Worm (Caenorhabditis elegans): ENCODE data around the gene F08B12.4.

The F08B12.4 gene

ce11 chrX:11435488-11435887 is 28.0 kb upstream of the F08B12.4 start:
- TF ChIP-seq Y75B8A.6 (GFP tag; IDR thresholded peaks at IDR 0.05) (no peak), aha-1 (tag) (peak; percentile 95)

ce11 chrX:11433488-11433887 is 26.0 kb upstream of the F08B12.4 start, which contains the start of gene hum-4:
hum-4 (minus strand) TSS chrX:11433588.
- TF ChIP-seq Y48G9A.11 (GFP tag; IDR thresholded peaks at IDR 0.05) = no peak
- TF ChIP-seq unc-130 (GFP tag; optimal IDR thresholded peaks at IDR 0.05) = no peak
- no peak for TF ChIP-seq R02D3.7 (tag; optimal IDR thresholded peaks at IDR 0.05)
- no peak for TF ChIP-seq dmd-9 (GFP tag; IDR thresholded peaks at IDR 0.05)
- TF ChIP-seq egl-27 (tag; optimal IDR thresholded peaks at IDR 0.05) = no peak

ce11 chrX:11427550-11427949 is 20.0 kb upstream of the F08B12.4 start:
- TF ChIP-seq aha-1 (tag) (peak; percentile 93), F10B5.3 (tag; optimal IDR thresholded peaks at IDR 0.05) (no peak), nhr-102 (tag; optimal IDR thresholded peaks at IDR 0.05) (no peak)

ce11 chrX:11426647-11427046 is 19.1 kb upstream of the F08B12.4 start:
- TF ChIP-seq ceh-32 (tag; optimal IDR thresholded peaks at IDR 0.05; ENCODE audit: poor library complexity) (no peak), spr-1 (tag; optimal IDR thresholded peaks at IDR 0.05) (no peak), daf-16 (GFP tag; optimal IDR thresholded peaks at IDR 0.05) (no peak), daf-16 (tag; optimal IDR thresholded peaks at IDR 0.05) (peak; percentile 86), hlh-11 (tag; optimal IDR thresholded peaks at IDR 0.05) (peak; percentile 20), daf-19 (GFP tag; conservative IDR thresholded peaks at IDR 0.05) (no peak), nhr-28 (tag; optimal IDR thresholded peaks at IDR 0.05) (peak; percentile 14), pqm-1 (tag; optimal IDR thresholded peaks at IDR 0.05) (peak; percentile 36), aha-1 (tag) (peak; percentile 45)

- TF ChIP-seq jun-1 (tag; optimal IDR thresholded peaks at IDR 0.05) = no peak
- peak; percentile 13 for TF ChIP-seq hlh-11 (tag; optimal IDR thresholded peaks at IDR 0.05)
- TF ChIP-seq tag-97 (GFP tag; IDR thresholded peaks at IDR 0.05) = 0 out of 2 replicates have a peak, but pooled peaks have one; percentile 39
- no peak for TF ChIP-seq lsy-2 (tag; optimal IDR thresholded peaks at IDR 0.05)
- TF ChIP-seq hlh-30 (tag; optimal IDR thresholded peaks at IDR 0.05; ENCODE audit: insufficient read depth) = peak; percentile 22
- TF ChIP-seq ceh-82 (tag; optimal IDR thresholded peaks at IDR 0.05) = no peak
- peak; percentile 10 for TF ChIP-seq mxl-3 (GFP tag; optimal IDR thresholded peaks at IDR 0.05)
- no peak for TF ChIP-seq rbr-2 (tag; optimal IDR thresholded peaks at IDR 0.05)
- no peak for TF ChIP-seq nhr-102 (tag; optimal IDR thresholded peaks at IDR 0.05)
- no peak for TF ChIP-seq dve-1 (tag; optimal IDR thresholded peaks at IDR 0.05; ENCODE audit: insufficient read depth)
- 0 out of 2 replicates have a peak, but pooled peaks have one; percentile 36 for TF ChIP-seq lim-7 (GFP tag; IDR thresholded peaks at IDR 0.05)
- TF ChIP-seq mdl-1 (tag; optimal IDR thresholded peaks at IDR 0.05) = peak in 1 of 2 experiments; percentile 7
- no peak for TF ChIP-seq tra-1 (GFP tag; IDR thresholded peaks at IDR 0.05)
- no peak for TF ChIP-seq mdt-29 (GFP tag; IDR thresholded peaks at IDR 0.05)
- TF ChIP-seq set-16 (GFP tag; IDR thresholded peaks at IDR 0.05) = no peak
- no peak for TF ChIP-seq snpc-4 (tag; optimal IDR thresholded peaks at IDR 0.05)
- no peak for TF ChIP-seq ceh-44 (GFP tag; IDR thresholded peaks at IDR 0.05)
These were observed 12.5 kb upstream of the F08B12.4 start, which contains the start of gene F46C3.6 for ce11 chrX:11419988-11420387. F46C3.6 (minus strand) TSS chrX:11420074.

- TF ChIP-seq daf-16 (GFP tag; optimal IDR thresholded peaks at IDR 0.05) (no peak), daf-16 (tag; optimal IDR thresholded peaks at IDR 0.05) (peak; percentile 35), pqm-1 (tag; optimal IDR thresholded peaks at IDR 0.05) (peak; percentile 40), nhr-28 (tag; optimal IDR thresholded peaks at IDR 0.05) (peak; percentile 16), zfp-3 (GFP tag; conservative IDR thresholded peaks at IDR 0.05) (no peak)
These were observed 11.1 kb upstream of the F08B12.4 start, which contains the start of gene F46C3.2 for ce11 chrX:11418667-11419066. F46C3.2 (minus strand) TSS chrX:11418767.

All from whole organism, L4 larva.